Worm (Caenorhabditis elegans) whole organism, L3 larva: ENCODE results near the gene wdr-5.3.

ENCODE experiments used
- ZK546.5 ChIP-seq: sonication (generic microtip); optimal IDR thresholded peaks from 2 replicates; lab custom pipeline; 2017; ENCODE audit warnings: missing biosample characterization, missing genetic modification characterization
- ceh-16 ChIP-seq: sonication (generic microtip); optimal IDR thresholded peaks from 2 replicates; lab custom pipeline; 2017; ENCODE audit warnings: missing biosample characterization, missing genetic modification characterization
- ceh-28 ChIP-seq: fragments of 150-350 bp; optimal IDR thresholded peaks from 2 replicates; lab custom pipeline; 2014; ENCODE audit warnings: missing biosample characterization, missing genetic modification reagents, missing genetic modification characterization
- ceh-82 ChIP-seq: fragments of 150-350 bp; optimal IDR thresholded peaks from 2 replicates; lab custom pipeline; 2014; ENCODE audit warnings: missing biosample characterization, missing genetic modification characterization
- ceh-9 ChIP-seq: sonication (generic microtip); optimal IDR thresholded peaks from 2 replicates; lab custom pipeline; 2018; ENCODE audit warnings: missing biosample characterization, missing genetic modification characterization
- daf-12 ChIP-seq: fragments of 150-350 bp; optimal IDR thresholded peaks from 2 replicates; lab custom pipeline; 2014; ENCODE audit warnings: missing biosample characterization, missing genetic modification reagents, missing genetic modification characterization
- egl-27 ChIP-seq: sonication (generic microtip); optimal IDR thresholded peaks from 4 replicates; lab custom pipeline; 2017; ENCODE audit warnings: missing biosample characterization, missing genetic modification reagents, missing genetic modification characterization
- elt-2 ChIP-seq: sonication (generic microtip); optimal IDR thresholded peaks from 2 replicates; lab custom pipeline; 2016; ENCODE audit warnings: missing genetic modification reagents, mild to moderate bottlenecking, missing genetic modification characterization, missing compliant biosample characterization
- elt-3 ChIP-seq, 3 experiments: fragments of 150-350 bp in 1 of 3; sonication (generic microtip) in 2 of 3; optimal IDR thresholded peaks; 2 replicates in 2 of 3; 4 replicates in 1 of 3; lab custom pipeline; 2014 to 2017; ENCODE audit warnings: missing biosample characterization in 3 of 3, missing genetic modification characterization in 3 of 3
- eor-1 ChIP-seq, 2 experiments: fragments of 150-350 bp; optimal IDR thresholded peaks; 2 replicates each; lab custom pipeline; 2014 to 2018; ENCODE audit warnings: missing biosample characterization in 2 of 2, missing genetic modification characterization in 2 of 2
- fkh-10 ChIP-seq: sonication (generic microtip); optimal IDR thresholded peaks from 2 replicates; lab custom pipeline; 2017; ENCODE audit warnings: missing biosample characterization, missing genetic modification reagents, missing genetic modification characterization
- fkh-2 ChIP-seq: fragments of 150-350 bp; optimal IDR thresholded peaks from 2 replicates; lab custom pipeline; 2014; ENCODE audit warnings: missing biosample characterization, missing genetic modification reagents, missing genetic modification characterization
- fos-1 ChIP-seq: fragments of 150-350 bp; optimal IDR thresholded peaks from 2 replicates; lab custom pipeline; 2014; ENCODE audit warnings: missing biosample characterization, missing genetic modification characterization
- hmg-11 ChIP-seq: sonication (generic microtip); optimal IDR thresholded peaks from 2 replicates; lab custom pipeline; 2016; ENCODE audit warnings: missing genetic modification characterization, missing compliant biosample characterization
- lin-15B ChIP-seq: fragments of 150-350 bp; optimal IDR thresholded peaks from 2 replicates; lab custom pipeline; 2014; ENCODE audit warnings: missing biosample characterization, missing genetic modification characterization
- mdl-1 ChIP-seq: fragments of 150-350 bp; optimal IDR thresholded peaks from 2 replicates; lab custom pipeline; 2014; ENCODE audit warnings: missing biosample characterization, missing genetic modification characterization
- nfya-1 ChIP-seq: sonication (generic microtip); optimal IDR thresholded peaks from 2 replicates; lab custom pipeline; 2017; ENCODE audit warnings: missing genetic modification characterization, mild to moderate bottlenecking, missing compliant biosample characterization, antibody characterized with exemption, moderate library complexity; ENCODE audit not compliant: insufficient read depth
- nhr-12 ChIP-seq: fragments of 150-350 bp; optimal IDR thresholded peaks from 2 replicates; lab custom pipeline; 2014; ENCODE audit warnings: missing biosample characterization, missing genetic modification characterization
- nhr-23 ChIP-seq: fragments of 150-350 bp; optimal IDR thresholded peaks from 2 replicates; lab custom pipeline; 2014; ENCODE audit warnings: missing biosample characterization, missing genetic modification reagents, missing genetic modification characterization
- nhr-237 ChIP-seq: fragments of 150-350 bp; optimal IDR thresholded peaks from 2 replicates; lab custom pipeline; 2014; ENCODE audit warnings: missing biosample characterization, missing genetic modification characterization
- nhr-28 ChIP-seq: fragments of 150-350 bp; optimal IDR thresholded peaks from 2 replicates; lab custom pipeline; 2014; ENCODE audit warnings: missing biosample characterization, missing genetic modification characterization
- nhr-43 ChIP-seq: sonication (generic microtip); optimal IDR thresholded peaks from 2 replicates; lab custom pipeline; 2016; ENCODE audit warnings: mild to moderate bottlenecking, missing genetic modification characterization, missing compliant biosample characterization; ENCODE audit not compliant: poor library complexity, severe bottlenecking
- nhr-67 ChIP-seq: fragments of 150-350 bp; optimal IDR thresholded peaks from 2 replicates; lab custom pipeline; 2014; ENCODE audit warnings: missing biosample characterization, missing genetic modification characterization
- nhr-76 ChIP-seq: fragments of 150-350 bp; sonication (generic microtip); optimal IDR thresholded peaks from 5 replicates; lab custom pipeline; 2014; ENCODE audit warnings: missing biosample characterization, missing genetic modification characterization
- nhr-77 ChIP-seq: fragments of 150-350 bp; optimal IDR thresholded peaks from 2 replicates; lab custom pipeline; 2014; ENCODE audit warnings: missing biosample characterization, missing genetic modification characterization
- pha-4 ChIP-seq: fragments of 150-350 bp; optimal IDR thresholded peaks from 2 replicates; lab custom pipeline; 2014; ENCODE audit warnings: missing biosample characterization, missing genetic modification reagents, missing genetic modification characterization
- pqm-1 ChIP-seq: fragments of 150-350 bp; optimal IDR thresholded peaks from 2 replicates; lab custom pipeline; 2017; ENCODE audit warnings: missing biosample characterization, missing genetic modification characterization, inconsistent platforms
- sea-2 ChIP-seq: fragments of 150-350 bp; sonication (generic microtip); optimal IDR thresholded peaks from 4 replicates; lab custom pipeline; 2014; ENCODE audit warnings: missing biosample characterization, missing genetic modification reagents, missing genetic modification characterization
- snpc-4 ChIP-seq: fragments of 150-350 bp; optimal IDR thresholded peaks from 2 replicates; lab custom pipeline; 2014; ENCODE audit warnings: missing biosample characterization, missing genetic modification characterization
- tbx-2 ChIP-seq: sonication (generic microtip); optimal IDR thresholded peaks from 2 replicates; lab custom pipeline; 2016; ENCODE audit warnings: mild to moderate bottlenecking, missing genetic modification characterization, missing compliant biosample characterization

The wdr-5.3 gene

ce11 chrV:10699122-10699521 is 37.8 kb upstream of the wdr-5.3 start:
- TF ChIP-seq fkh-10 (GFP tag; lab: Kevin White, UChicago) (peak; percentile 35), nfya-1 (tag; lab: Kevin White, UChicago) (no peak)

- TF ChIP-seq eor-1 (tag; optimal IDR thresholded peaks at IDR 0.05; lab: Kevin White, UChicago) (no peak), daf-12 (tag; lab: Kevin White, UChicago) (no peak), nhr-237 (tag; lab: Kevin White, UChicago) (no peak), hmg-11 (no peak), ceh-28 (tag; lab: Kevin White, UChicago) (no peak), sea-2 (GFP tag; lab: Kevin White, UChicago) (no peak), nhr-67 (tag; lab: Kevin White, UChicago) (no peak), fkh-2 (tag; lab: Kevin White, UChicago) (no peak), pqm-1 (tag; lab: Kevin White, UChicago) (no peak), fkh-10 (GFP tag; lab: Kevin White, UChicago) (no peak), ZK546.5 (no peak), nhr-23 (tag; lab: Kevin White, UChicago) (no peak), nhr-28 (tag; lab: Kevin White, UChicago) (no peak), mdl-1 (tag; lab: Kevin White, UChicago) (no peak), pha-4 (tag; lab: Kevin White, UChicago) (no peak)
Observed at ce11 chrV:10702249-10702648, 34.7 kb upstream of the wdr-5.3 start, which contains the start of gene pph-1. pph-1 (plus strand) TSS chrV:10702549.

- TF ChIP-seq egl-27, result no peak
- TF ChIP-seq lin-15B, result no peak
- TF ChIP-seq hmg-11, result no peak
- no peak for TF ChIP-seq elt-3 (tag; optimal IDR thresholded peaks at IDR 0.05; lab: Kevin White, UChicago)
- no peak for TF ChIP-seq ceh-9 (tag; lab: Kevin White, UChicago)
- TF ChIP-seq nhr-12 (tag; lab: Kevin White, UChicago), result no peak
- no peak for TF ChIP-seq ceh-16 (tag; lab: Kevin White, UChicago)
- no peak for TF ChIP-seq nfya-1 (tag; lab: Kevin White, UChicago)
- no peak for TF ChIP-seq ceh-28 (tag; lab: Kevin White, UChicago)
- TF ChIP-seq ZK546.5, result no peak
- TF ChIP-seq nhr-43 (tag; lab: Kevin White, UChicago), result no peak
- TF ChIP-seq nhr-67 (tag; lab: Kevin White, UChicago), result no peak
Observed at ce11 chrV:10702910-10703309, 34.0 kb upstream of the wdr-5.3 start.

DNA sequence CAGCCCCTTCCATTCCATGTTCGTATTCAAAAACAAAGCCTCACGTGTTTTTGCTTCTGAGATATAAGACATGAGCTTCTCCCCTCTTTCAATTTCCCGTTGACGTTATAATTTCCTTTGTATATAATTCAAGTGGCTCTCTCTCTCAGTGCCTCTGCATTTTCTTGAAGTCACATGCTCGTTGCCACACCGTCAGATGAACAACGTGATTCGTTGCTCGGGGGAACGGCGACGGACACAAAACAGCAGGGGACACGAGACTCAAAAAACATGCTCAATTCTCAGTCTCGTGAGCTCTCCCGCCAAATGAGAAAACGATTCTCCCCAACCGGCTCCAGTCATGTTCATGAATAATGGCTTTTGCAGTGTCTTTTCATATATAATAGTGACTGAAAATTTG is 28.6 kb upstream of the wdr-5.3 start:
- no peak for TF ChIP-seq nhr-237 (tag; lab: Kevin White, UChicago)
- no peak for TF ChIP-seq snpc-4
- TF ChIP-seq fos-1 (tag; lab: Kevin White, UChicago), result no peak
- TF ChIP-seq nhr-76 (tag; lab: Kevin White, UChicago), result no peak
- no peak for TF ChIP-seq ceh-82
- no peak for TF ChIP-seq hmg-11
- no peak for TF ChIP-seq nhr-77 (tag; lab: Kevin White, UChicago)

ce11 chrV:10709385-10709784 is 27.5 kb upstream of the wdr-5.3 start:
- no peak for TF ChIP-seq tbx-2

- peak; percentile 12 for TF ChIP-seq pha-4 (tag; lab: Kevin White, UChicago)
- peak; percentile 61 for TF ChIP-seq elt-2 (tag; lab: Kevin White, UChicago)
- no peak for TF ChIP-seq ceh-16 (tag; lab: Kevin White, UChicago)
- TF ChIP-seq pqm-1 (tag; lab: Kevin White, UChicago), result peak; percentile 73
- TF ChIP-seq, all 47 proteins: peak for 3
Observed at ce11 chrV:10711004-10711403, 25.9 kb upstream of the wdr-5.3 start.
